Worm (Caenorhabditis elegans): ENCODE results near the gene B0464.6.

B0464.6 gene

DNA sequence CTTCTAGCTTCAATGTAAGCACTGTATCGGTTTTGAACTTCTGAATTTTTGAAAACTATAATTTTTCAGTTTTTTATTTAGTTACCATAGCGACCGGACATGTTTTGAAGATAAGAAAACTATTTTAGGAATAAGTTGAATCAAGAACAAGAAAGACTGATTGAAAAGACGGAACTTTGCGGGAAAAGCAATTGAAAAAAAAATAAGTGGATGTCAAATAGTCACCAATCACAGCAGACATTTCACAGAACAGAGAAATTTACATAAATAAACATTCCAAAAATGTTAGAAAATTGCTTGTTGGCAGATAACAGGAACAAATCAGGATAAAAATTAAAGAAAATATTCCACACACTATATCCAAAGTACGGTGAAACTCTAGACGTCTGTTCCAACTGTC lies 15.9 kb downstream of the B0464.6 start, which contains the start of gene F54C8.6:
TSS of gene F54C8.6 (minus strand) at position 101 of the 400 bp plus-strand sequence.
- no peak for TF ChIP-seq dmd-4 (tag; optimal IDR thresholded peaks at IDR 0.05; ENCODE audit: borderline replicate concordance)
- TF ChIP-seq fkh-10 (GFP tag; optimal IDR thresholded peaks at IDR 0.05), result no peak
- no peak for TF ChIP-seq ceh-9 (tag; optimal IDR thresholded peaks at IDR 0.05)
- TF ChIP-seq nhr-11 (tag; optimal IDR thresholded peaks at IDR 0.05), result no peak
- TF ChIP-seq hlh-6 (tag; optimal IDR thresholded peaks at IDR 0.05), result no peak
- no peak for TF ChIP-seq hlh-30 (tag; optimal IDR thresholded peaks at IDR 0.05; ENCODE audit: insufficient read depth)
- TF ChIP-seq tbx-7 (tag; optimal IDR thresholded peaks at IDR 0.05), result no peak

DNA sequence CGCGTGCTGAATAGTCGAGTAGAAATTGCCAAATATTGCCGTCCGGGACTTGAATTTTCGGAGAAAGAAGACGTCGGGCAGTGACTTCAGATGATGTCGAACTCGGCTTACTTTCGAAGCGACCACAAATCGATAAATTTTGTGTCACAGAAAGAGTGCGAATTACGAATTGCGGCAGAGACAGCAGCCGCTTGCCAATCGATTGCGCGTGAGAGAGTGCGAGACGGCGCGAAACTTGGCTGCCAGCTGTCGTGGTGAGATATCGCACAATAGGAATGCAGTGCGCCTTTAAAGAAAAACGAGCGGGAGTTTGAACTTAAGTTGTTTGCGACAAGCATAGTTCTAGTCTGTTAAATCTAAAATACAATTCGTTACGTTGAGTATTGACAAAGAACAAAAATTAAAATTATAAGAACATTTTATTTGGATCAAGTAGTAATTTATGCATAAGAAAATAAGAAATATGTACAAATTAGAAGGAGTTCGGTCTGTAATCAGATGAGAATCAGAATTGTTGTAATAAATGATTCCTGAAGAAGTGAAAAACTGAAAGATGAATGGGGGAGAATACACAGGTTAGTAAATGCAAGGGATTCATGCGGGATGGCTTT lies 22.2 kb downstream of the B0464.6 start, which contains the start of gene pir-2:
TSS of gene pir-2 (minus strand) at position 218 of the 611 bp plus-strand sequence.
- TF ChIP-seq pat-9 (tag; optimal IDR thresholded peaks at IDR 0.05), result no peak
- peak; percentile 19 for TF ChIP-seq ets-4 (tag; optimal IDR thresholded peaks at IDR 0.05)
- TF ChIP-seq pha-2 (tag; optimal IDR thresholded peaks at IDR 0.05), result peak; percentile 21
- TF ChIP-seq K09A11.1 (tag; optimal IDR thresholded peaks at IDR 0.05; ENCODE audit: insufficient read depth), result peak; percentile 51
- no peak for TF ChIP-seq lim-6 (tag; optimal IDR thresholded peaks at IDR 0.05)
- TF ChIP-seq pros-1 (tag; optimal IDR thresholded peaks at IDR 0.05), result peak; percentile 21
- peak; percentile 52 for TF ChIP-seq pax-1 (tag; optimal IDR thresholded peaks at IDR 0.05)
- TF ChIP-seq ceh-48 (tag; optimal IDR thresholded peaks at IDR 0.05), result peak; percentile 99
- TF ChIP-seq ceh-34 (tag; optimal IDR thresholded peaks at IDR 0.05), result peak; percentile 75
- TF ChIP-seq rnt-1 (tag; optimal IDR thresholded peaks at IDR 0.05), result peak; percentile 64
- peak; percentile 92 for TF ChIP-seq nfya-1 (tag; optimal IDR thresholded peaks at IDR 0.05)
- peak; percentile 38; the same call in 1 of the 2 replicates for TF ChIP-seq unc-3 (GFP tag; conservative IDR thresholded peaks at IDR 0.05)
- no peak for TF ChIP-seq unc-3 (tag; optimal IDR thresholded peaks at IDR 0.05)
- peak; percentile 60 for TF ChIP-seq hlh-8 (tag; optimal IDR thresholded peaks at IDR 0.05)
- peak; percentile 35 for TF ChIP-seq madf-2 (tag; optimal IDR thresholded peaks at IDR 0.05)
- peak; percentile 1 for TF ChIP-seq ceh-2 (tag; optimal IDR thresholded peaks at IDR 0.05)
- no peak for TF ChIP-seq Y22D7AL.16 (tag; optimal IDR thresholded peaks at IDR 0.05)
- TF ChIP-seq fkh-6 (tag; optimal IDR thresholded peaks at IDR 0.05), result no peak
- TF ChIP-seq C08G9.2 (tag; optimal IDR thresholded peaks at IDR 0.05), result no peak
- peak; percentile 78 for TF ChIP-seq dve-1 (tag; optimal IDR thresholded peaks at IDR 0.05)
- no peak for TF ChIP-seq npax-4 (tag; optimal IDR thresholded peaks at IDR 0.05)
- no peak for TF ChIP-seq ceh-22 (tag; optimal IDR thresholded peaks at IDR 0.05)
- peak; percentile 77 for TF ChIP-seq ceh-31 (tag; optimal IDR thresholded peaks at IDR 0.05)
- TF ChIP-seq sdc-2 (tag; optimal IDR thresholded peaks at IDR 0.05), result no peak
- TF ChIP-seq sox-2 (GFP tag; IDR thresholded peaks at IDR 0.05), result peak; percentile 26; the same call in 1 of the 2 replicates
- TF ChIP-seq tbx-2 (tag; optimal IDR thresholded peaks at IDR 0.05), result peak; percentile 82
- TF ChIP-seq fax-1 (tag; optimal IDR thresholded peaks at IDR 0.05), result no peak
- peak; percentile 72 for TF ChIP-seq hlh-30 (tag; optimal IDR thresholded peaks at IDR 0.05; ENCODE audit: insufficient read depth)
- TF ChIP-seq ceh-18 (tag; optimal IDR thresholded peaks at IDR 0.05), result peak; percentile 67
- no peak for TF ChIP-seq dmd-4 (tag; optimal IDR thresholded peaks at IDR 0.05; ENCODE audit: borderline replicate concordance)
- peak; percentile 64 for TF ChIP-seq ceh-30 (tag; optimal IDR thresholded peaks at IDR 0.05)
- peak; percentile 65 for TF ChIP-seq unc-55 (GFP tag; optimal IDR thresholded peaks at IDR 0.05)
- peak; percentile 64 for TF ChIP-seq unc-42 (tag; optimal IDR thresholded peaks at IDR 0.05)
- no peak for TF ChIP-seq eyg-1 (tag; optimal IDR thresholded peaks at IDR 0.05)

DNA sequence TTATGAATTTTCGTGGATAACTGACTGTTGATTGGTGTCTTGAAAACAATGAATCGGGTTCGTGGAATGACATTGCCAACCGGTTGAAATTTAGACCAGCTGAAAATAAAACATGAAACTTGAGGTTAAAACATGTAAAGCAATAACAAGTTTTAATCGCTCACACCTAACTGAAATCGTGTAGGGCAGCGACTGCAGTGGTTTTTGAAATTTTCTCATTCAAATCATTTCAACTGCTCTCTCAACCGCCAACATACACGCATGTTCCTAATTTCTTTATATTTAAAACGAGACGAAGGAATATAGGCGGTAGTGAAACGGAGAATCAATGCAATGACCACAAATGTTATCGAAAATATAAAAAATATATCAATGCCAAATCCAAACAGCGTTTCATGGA lies 22.9 kb downstream of the B0464.6 start:
- no peak for TF ChIP-seq ceh-30 (tag; optimal IDR thresholded peaks at IDR 0.05)
- TF ChIP-seq ceh-22 (tag; optimal IDR thresholded peaks at IDR 0.05), result no peak
- no peak for TF ChIP-seq ama-1 (optimal IDR thresholded peaks at IDR 0.05)
- TF ChIP-seq syd-9 (tag; optimal IDR thresholded peaks at IDR 0.05), result no peak
- no peak for TF ChIP-seq unc-3 (GFP tag; conservative IDR thresholded peaks at IDR 0.05)
- TF ChIP-seq unc-3 (tag; optimal IDR thresholded peaks at IDR 0.05), result no peak
- TF ChIP-seq C38D4.7 (GFP tag; optimal IDR thresholded peaks at IDR 0.05), result no peak
- no peak for TF ChIP-seq ceh-48 (tag; optimal IDR thresholded peaks at IDR 0.05)
- TF ChIP-seq lim-6 (tag; optimal IDR thresholded peaks at IDR 0.05), result no peak
- TF ChIP-seq pha-4 (tag; optimal IDR thresholded peaks at IDR 0.05), result no peak

Measured in whole organism, late embryonic.